Fruit fly (Drosophila melanogaster): ENCODE data around the gene Tim9a.

The Tim9a gene

DNA sequence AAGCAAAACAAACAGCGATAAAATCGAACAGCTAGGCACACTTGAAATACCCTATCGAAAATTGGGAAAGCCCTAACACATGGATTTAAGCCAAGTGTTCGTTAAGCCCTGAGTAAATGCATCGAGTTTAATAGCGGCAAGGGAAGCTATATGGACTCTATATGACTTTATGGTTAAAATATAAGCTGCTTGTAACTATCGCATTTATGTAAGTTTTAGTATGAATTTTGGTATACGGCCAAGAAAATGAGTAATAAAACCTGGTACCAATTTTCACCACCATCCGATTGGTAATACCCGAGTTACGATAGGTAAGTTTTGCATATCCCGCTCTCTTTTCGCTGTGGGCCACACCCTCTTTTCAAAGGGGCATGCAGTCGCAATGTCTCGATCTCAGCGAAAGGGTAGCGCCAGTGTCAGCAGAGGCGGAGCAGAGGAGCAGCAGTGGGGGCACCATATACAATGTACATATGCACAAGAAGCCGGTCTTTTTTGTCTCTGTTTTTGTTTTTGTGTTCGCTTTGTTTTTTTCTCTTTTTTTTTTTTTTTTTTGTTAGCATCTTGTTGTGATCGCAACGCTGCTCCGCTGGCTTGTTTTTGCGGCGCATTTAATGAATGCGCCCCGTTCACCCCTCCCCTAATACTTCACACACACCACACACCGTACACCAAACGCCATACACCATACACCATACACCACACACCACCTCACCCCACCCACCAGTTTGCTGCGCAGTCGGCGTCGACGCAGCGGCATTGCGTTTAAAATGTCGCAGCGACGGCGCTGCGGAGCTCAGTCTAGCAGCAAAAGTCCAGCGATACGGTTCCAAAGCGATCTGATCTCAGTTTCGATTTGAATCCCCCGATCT lies 19.2 kb downstream of the Tim9a start, which contains the start of gene GstT4 (continued):
- TF ChIP-seq CG10366 (GFP tag; IDR thresholded peaks at IDR 0.05) (peak; percentile 63), maf-S (GFP tag; optimal IDR thresholded peaks at IDR 0.05) (no peak), ems (GFP tag; optimal IDR thresholded peaks at IDR 0.05) (peak; percentile 22), HHEX (GFP tag; optimal IDR thresholded peaks at IDR 0.05) (no peak), slbo (GFP tag; IDR thresholded peaks at IDR 0.05) (peak; percentile 79), Xrp1 (GFP tag; IDR thresholded peaks at IDR 0.05) (peak; percentile 60), fd64A (GFP tag; optimal IDR thresholded peaks at IDR 0.05) (no peak), CG9932 (GFP tag; IDR thresholded peaks at IDR 0.05) (peak; percentile 76), fd96Cb (tag; optimal IDR thresholded peaks at IDR 0.05) (no peak), Atf-2 (GFP tag; optimal IDR thresholded peaks at IDR 0.05) (peak; percentile 50), CG18011 (GFP tag; optimal IDR thresholded peaks at IDR 0.05) (no peak), cas (GFP tag; IDR thresholded peaks at IDR 0.05) (no peak), lbe (GFP tag; optimal IDR thresholded peaks at IDR 0.05) (peak; percentile 81), HLHmδ (GFP tag; optimal IDR thresholded peaks at IDR 0.05) (no peak), Abd-B (GFP tag; optimal IDR thresholded peaks at IDR 0.05) (peak; percentile 43), Sry-δ (GFP tag; optimal IDR thresholded peaks at IDR 0.05) (peak; percentile 27), Chrac-16 (GFP tag; optimal IDR thresholded peaks at IDR 0.05) (no peak), hkb (optimal IDR thresholded peaks at IDR 0.05) (no peak), hkb (GFP tag; IDR thresholded peaks at IDR 0.05) (peak; percentile 73), sim (GFP tag; IDR thresholded peaks at IDR 0.05) (no peak), CG11093 (GFP tag; IDR thresholded peaks at IDR 0.05) (no peak), CG15696 (tag; optimal IDR thresholded peaks at IDR 0.05) (no peak), Deaf1 (tag; optimal IDR thresholded peaks at IDR 0.05) (no peak), CG34422 (GFP tag; IDR thresholded peaks at IDR 0.05) (peak; percentile 79; the same call in 2 of the 3 replicates), fru (optimal IDR thresholded peaks at IDR 0.05) (no peak), CG7372 (GFP tag; IDR thresholded peaks at IDR 0.05) (0 out of 2 replicates have a peak, but pooled peaks have one; percentile 8), CG2875 (GFP tag; optimal IDR thresholded peaks at IDR 0.05) (no peak), CG32532 (GFP tag; IDR thresholded peaks at IDR 0.05) (peak; percentile 49; the same call in 1 of the 2 replicates), bigmax (GFP tag; optimal IDR thresholded peaks at IDR 0.05) (no peak), CG4328 (GFP tag; optimal IDR thresholded peaks at IDR 0.05) (no peak), psq (GFP tag; optimal IDR thresholded peaks at IDR 0.05) (peak; percentile 62), sna (GFP tag; IDR thresholded peaks at IDR 0.05; ENCODE audit: partially characterized antibody) (no peak), dan (GFP tag; IDR thresholded peaks at IDR 0.05) (no peak), CG31441 (GFP tag; IDR thresholded peaks at IDR 0.05) (no peak), sens-2 (GFP tag; IDR thresholded peaks at IDR 0.05) (no peak), ken (GFP tag; IDR thresholded peaks at IDR 0.05) (0 out of 3 replicates have a peak, but pooled peaks have one; percentile 35), CG8924 (tag; optimal IDR thresholded peaks at IDR 0.05) (peak; percentile 54), Rfx (GFP tag; IDR thresholded peaks at IDR 0.05) (peak; percentile 70), B-H2 (GFP tag; optimal IDR thresholded peaks at IDR 0.05) (no peak), Dip3 (GFP tag; optimal IDR thresholded peaks at IDR 0.05) (peak; percentile 36), CG14710 (tag; optimal IDR thresholded peaks at IDR 0.05) (peak; percentile 31), unpg (GFP tag; optimal IDR thresholded peaks at IDR 0.05) (peak; percentile 1), CG11398 (GFP tag; optimal IDR thresholded peaks at IDR 0.05) (peak; percentile 43), CG12071 (GFP tag; optimal IDR thresholded peaks at IDR 0.05) (peak; percentile 30), z (GFP tag; IDR thresholded peaks at IDR 0.05) (no peak), CG3838 (GFP tag; optimal IDR thresholded peaks at IDR 0.05) (no peak), ci (GFP tag; IDR thresholded peaks at IDR 0.05) (peak; percentile 74), sens (GFP tag) (peak; percentile 87), lmd (GFP tag; IDR thresholded peaks at IDR 0.05) (peak; percentile 54), Kr (GFP tag; optimal IDR thresholded peaks at IDR 0.05) (no peak), CG34224 (GFP tag; IDR thresholded peaks at IDR 0.05; ENCODE audit: partially characterized antibody) (peak; percentile 12; the same call in 1 of the 3 replicates)
